Worm (Caenorhabditis elegans) whole organism, L1 larva: ENCODE data around the gene clec-247.

Experiments used
- ama-1 ChIP-seq: fragments of 150-350 bp; optimal IDR thresholded peaks from 2 replicates; lab custom pipeline; 2014
- efl-3 ChIP-seq: fragments of 200-800 bp; sonication (Bioruptor generic); optimal IDR thresholded peaks from 2 replicates; lab custom pipeline; 2018; ENCODE audit warnings: mild to moderate bottlenecking, missing genetic modification characterization, missing compliant biosample characterization
- grh-1 ChIP-seq: fragments of 200-800 bp; sonication (Bioruptor generic); IDR thresholded peaks from 2 replicates; pipeline ENCODE4 v1.3.6; 2022; ENCODE audit warnings: missing genetic modification reagents, missing genetic modification characterization, missing compliant biosample characterization
- lin-15B ChIP-seq: fragments of 150-350 bp; sonication (generic microtip); optimal IDR thresholded peaks from 3 replicates; lab custom pipeline; 2014; ENCODE audit warnings: missing biosample characterization, missing genetic modification characterization
- lin-39 ChIP-seq: fragments of 150-350 bp; optimal IDR thresholded peaks from 2 replicates; lab custom pipeline; 2014; ENCODE audit warnings: missing biosample characterization, missing genetic modification reagents, missing genetic modification characterization
- mdl-1 ChIP-seq, 2 experiments: fragments of 150-350 bp; optimal IDR thresholded peaks; 2 replicates each; lab custom pipeline; 2014 to 2017; ENCODE audit warnings: missing biosample characterization in 2 of 2, missing genetic modification characterization in 2 of 2, inconsistent platforms in 1 of 2
- nhr-11 ChIP-seq: fragments of 150-350 bp; optimal IDR thresholded peaks from 2 replicates; lab custom pipeline; 2014; ENCODE audit warnings: missing biosample characterization, missing genetic modification characterization
- nhr-76 ChIP-seq: sonication (generic microtip); optimal IDR thresholded peaks from 2 replicates; lab custom pipeline; 2017; ENCODE audit warnings: missing biosample characterization, missing genetic modification characterization
- skn-1 ChIP-seq: fragments of 150-350 bp; optimal IDR thresholded peaks from 2 replicates; lab custom pipeline; 2014; ENCODE audit warnings: missing biosample characterization, missing genetic modification characterization
- tbx-2 ChIP-seq: sonication (generic microtip); optimal IDR thresholded peaks from 2 replicates; lab custom pipeline; 2016; ENCODE audit warnings: missing genetic modification characterization, missing compliant biosample characterization

DNA sequence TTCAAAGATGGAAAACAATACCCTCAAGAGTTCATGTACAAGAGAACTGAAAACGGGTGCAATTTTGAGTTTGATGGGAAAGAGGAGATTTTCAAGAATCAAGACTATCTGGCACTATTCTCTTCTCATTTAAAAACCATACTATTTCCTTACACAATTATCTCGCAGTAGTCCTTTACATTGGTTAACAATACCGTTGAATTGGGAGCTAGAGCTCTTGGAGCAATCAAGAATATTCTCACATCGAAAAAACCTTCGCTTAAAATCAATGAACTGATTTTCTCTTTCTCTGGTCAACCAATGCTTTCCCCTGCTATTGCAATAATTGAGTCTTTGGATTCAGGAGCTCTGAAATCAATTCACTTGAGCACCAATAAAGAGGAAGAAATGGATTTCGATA, 29.2 kb upstream of the clec-247 start, which contains the start of gene R10E8.2:
- TF ChIP-seq ama-1 (lab: Kevin White, UChicago) (no peak), lin-15B (tag; lab: Kevin White, UChicago) (no peak), tbx-2 (no peak), nhr-11 (tag; lab: Kevin White, UChicago) (no peak), mdl-1 (tag; optimal IDR thresholded peaks at IDR 0.05; lab: Kevin White, UChicago) (no peak), nhr-76 (tag; lab: Kevin White, UChicago) (no peak), lin-39 (tag; lab: Kevin White, UChicago) (no peak), skn-1 (tag; lab: Kevin White, UChicago) (no peak), efl-3 (GFP tag; lab: Kevin White, UChicago) (no peak), grh-1 (GFP tag; lab: Robert Waterston, UW) (no peak)
